Fruit fly (Drosophila melanogaster) whole organism, embryonic: ENCODE results near the gene nAChRalpha3.

Source experiments
- Abd-B ChIP-seq: fragments of 200-800 bp; sonication (Bioruptor generic); optimal IDR thresholded peaks from 2 replicates; lab custom pipeline; 2018; ENCODE audit warnings: missing biosample characterization, mild to moderate bottlenecking, missing genetic modification characterization, moderate library complexity
- Ada2b ChIP-seq: fragments of 200-800 bp; sonication (Bioruptor generic); IDR thresholded peaks from 2 replicates; pipeline ENCODE4 v1.3.6; 2022; ENCODE audit warnings: missing biosample characterization, missing genetic modification characterization
- Adf1 ChIP-seq: fragments of 200-800 bp; sonication (Bioruptor generic); IDR thresholded peaks from 2 replicates; pipeline ENCODE4 v1.3.6; 2022; ENCODE audit warnings: missing biosample characterization, missing genetic modification characterization
- B-H1 ChIP-seq: fragments of 200-800 bp; sonication (Bioruptor generic); IDR thresholded peaks from 3 replicates; pipeline ENCODE4 v1.3.6; 2022; ENCODE audit warnings: missing biosample characterization, missing genetic modification characterization
- BEAF-32 ChIP-seq: fragments of 200-800 bp; sonication (Bioruptor generic); optimal IDR thresholded peaks from 3 replicates; lab custom pipeline; 2017; ENCODE audit warnings: missing biosample characterization, missing genetic modification characterization, mild to moderate bottlenecking, moderate library complexity, missing genetic modification reagents
- CG11723 ChIP-seq: fragments of 200-800 bp; sonication (Bioruptor generic); optimal IDR thresholded peaks from 2 replicates; lab custom pipeline; 2017; ENCODE audit warnings: missing biosample characterization, mild to moderate bottlenecking, missing genetic modification characterization
- CG12236 ChIP-seq: fragments of 200-800 bp; sonication (Bioruptor generic); optimal IDR thresholded peaks from 2 replicates; lab custom pipeline; 2016; ENCODE audit warnings: missing biosample characterization, missing genetic modification characterization
- CG13287 ChIP-seq: fragments of 200-800 bp; sonication (Bioruptor generic); IDR thresholded peaks from 2 replicates; pipeline ENCODE4 v1.3.6; 2022; ENCODE audit warnings: missing biosample characterization, missing genetic modification characterization; ENCODE audit not compliant: partially characterized antibody
- CG15514 ChIP-seq: fragments of 200-800 bp; sonication (Bioruptor generic); optimal IDR thresholded peaks from 3 replicates; lab custom pipeline; 2017; ENCODE audit warnings: missing biosample characterization, missing genetic modification characterization, mild to moderate bottlenecking, moderate library complexity, missing genetic modification reagents
- CG2712 ChIP-seq: fragments of 200-800 bp; optimal IDR thresholded peaks from 3 replicates; lab custom pipeline; 2019; ENCODE audit warnings: missing biosample characterization, mild to moderate bottlenecking, missing genetic modification characterization, moderate library complexity
- CG33557 ChIP-seq: fragments of 200-800 bp; sonication (Bioruptor generic); optimal IDR thresholded peaks from 2 replicates; lab custom pipeline; 2019; ENCODE audit warnings: missing biosample characterization, mild to moderate bottlenecking, missing genetic modification characterization, moderate library complexity
- CG42726 ChIP-seq: fragments of 200-800 bp; sonication (Bioruptor generic); IDR thresholded peaks from 2 replicates; pipeline ENCODE4 v1.3.6; 2022; ENCODE audit warnings: missing biosample characterization, missing genetic modification characterization; ENCODE audit not compliant: partially characterized antibody
- CG6272 ChIP-seq: fragments of 200-800 bp; sonication (Bioruptor generic); IDR thresholded peaks from 2 replicates; pipeline ENCODE4 v1.3.6; 2022; ENCODE audit warnings: missing biosample characterization, missing genetic modification characterization
- CG6791 ChIP-seq: fragments of 200-800 bp; sonication (Bioruptor generic); IDR thresholded peaks from 3 replicates; pipeline ENCODE4 v1.3.6; 2022; ENCODE audit warnings: missing biosample characterization, missing genetic modification characterization; ENCODE audit not compliant: partially characterized antibody
- CG7745 ChIP-seq: fragments of 200-800 bp; sonication (Bioruptor generic); optimal IDR thresholded peaks from 2 replicates; lab custom pipeline; 2018; ENCODE audit warnings: missing biosample characterization, mild to moderate bottlenecking, missing genetic modification characterization, moderate library complexity
- CG7963 ChIP-seq: fragments of 200-800 bp; sonication (Bioruptor generic); IDR thresholded peaks from 3 replicates; pipeline ENCODE4 v1.3.6; 2022; ENCODE audit warnings: missing biosample characterization, missing genetic modification characterization; ENCODE audit not compliant: partially characterized antibody
- CG8281 ChIP-seq: fragments of 200-800 bp; sonication (Bioruptor generic); optimal IDR thresholded peaks from 2 replicates; lab custom pipeline; 2018; ENCODE audit warnings: missing biosample characterization, mild to moderate bottlenecking, missing genetic modification characterization, moderate library complexity
- CG8765 ChIP-seq: fragments of 200-800 bp; sonication (Bioruptor generic); IDR thresholded peaks from 2 replicates; pipeline ENCODE4 v1.3.6; 2022; ENCODE audit warnings: missing biosample characterization, missing genetic modification characterization
- Deaf1 ChIP-seq: fragments of 200-800 bp; optimal IDR thresholded peaks from 3 replicates; lab custom pipeline; 2019; ENCODE audit warnings: missing biosample characterization, mild to moderate bottlenecking, missing genetic modification characterization, moderate library complexity
- Dip3 ChIP-seq: fragments of 200-800 bp; sonication (Bioruptor generic); optimal IDR thresholded peaks from 3 replicates; lab custom pipeline; 2016; ENCODE audit warnings: missing biosample characterization, missing genetic modification characterization
- Doc3 ChIP-seq: fragments of 200-800 bp; sonication (Bioruptor generic); IDR thresholded peaks from 3 replicates; pipeline ENCODE4 v1.3.6; 2022; ENCODE audit warnings: missing biosample characterization, missing genetic modification characterization; ENCODE audit not compliant: partially characterized antibody
- Dp ChIP-seq: fragments of 200-800 bp; sonication (Bioruptor generic); optimal IDR thresholded peaks from 2 replicates; lab custom pipeline; 2018; ENCODE audit warnings: missing biosample characterization, mild to moderate bottlenecking, missing genetic modification characterization, moderate library complexity
- Ets97D ChIP-seq: fragments of 200-800 bp; sonication (Bioruptor generic); optimal IDR thresholded peaks from 3 replicates; lab custom pipeline; 2016; ENCODE audit warnings: missing biosample characterization, missing genetic modification characterization
- H2.0 ChIP-seq: fragments of 200-800 bp; sonication (Bioruptor generic); IDR thresholded peaks from 2 replicates; pipeline ENCODE4 v1.3.6; 2022; ENCODE audit warnings: missing biosample characterization, missing genetic modification characterization
- Hey ChIP-seq: fragments of 200-800 bp; sonication (Bioruptor generic); optimal IDR thresholded peaks from 3 replicates; lab custom pipeline; 2018; ENCODE audit warnings: missing biosample characterization, mild to moderate bottlenecking, missing genetic modification characterization
- MBD-R2 ChIP-seq: fragments of 200-800 bp; sonication (Bioruptor generic); IDR thresholded peaks from 2 replicates; pipeline ENCODE4 v1.3.6; 2022; ENCODE audit warnings: missing biosample characterization, missing genetic modification characterization
- MESR4 ChIP-seq: fragments of 200-800 bp; sonication (Bioruptor generic); optimal IDR thresholded peaks from 2 replicates; lab custom pipeline; 2018; ENCODE audit warnings: missing biosample characterization, mild to moderate bottlenecking, missing genetic modification characterization, moderate library complexity
- Sry-δ ChIP-seq: fragments of 200-800 bp; sonication (Bioruptor generic); optimal IDR thresholded peaks from 2 replicates; lab custom pipeline; 2016; ENCODE audit warnings: missing biosample characterization, missing genetic modification characterization
- ato ChIP-seq: fragments of 200-800 bp; sonication (Bioruptor generic); IDR thresholded peaks from 2 replicates; pipeline ENCODE4 v1.3.6; 2022; ENCODE audit warnings: missing biosample characterization, missing genetic modification characterization; ENCODE audit not compliant: partially characterized antibody
- br ChIP-seq: fragments of >200 bp; optimal IDR thresholded peaks from 2 replicates; lab custom pipeline; 2017
- dati ChIP-seq: fragments of 200-800 bp; sonication (Bioruptor generic); IDR thresholded peaks from 2 replicates; pipeline ENCODE4 v1.3.6; 2022; ENCODE audit warnings: missing biosample characterization, missing genetic modification characterization
- dysf ChIP-seq: fragments of 200-800 bp; sonication (Bioruptor generic); IDR thresholded peaks from 3 replicates; pipeline ENCODE4 v1.3.6; 2022; ENCODE audit warnings: missing biosample characterization, missing genetic modification characterization
- ems ChIP-seq: fragments of 200-800 bp; sonication (Bioruptor generic); optimal IDR thresholded peaks from 3 replicates; lab custom pipeline; 2016; ENCODE audit warnings: missing biosample characterization, missing genetic modification characterization
- gfzf ChIP-seq: fragments of 200-800 bp; sonication (Bioruptor generic); optimal IDR thresholded peaks from 2 replicates; lab custom pipeline; 2016; ENCODE audit warnings: missing biosample characterization, mild to moderate bottlenecking, missing genetic modification characterization, moderate library complexity
- grau ChIP-seq: fragments of 200-800 bp; optimal IDR thresholded peaks from 3 replicates; lab custom pipeline; 2019; ENCODE audit warnings: missing biosample characterization, mild to moderate bottlenecking, missing genetic modification characterization, moderate library complexity
- hb ChIP-seq: fragments of 200-800 bp; sonication (Bioruptor generic); IDR thresholded peaks from 3 replicates; pipeline ENCODE4 v1.3.6; 2022; ENCODE audit warnings: missing biosample characterization, missing genetic modification characterization; ENCODE audit not compliant: partially characterized antibody
- ken ChIP-seq: fragments of 200-800 bp; sonication (Bioruptor generic); IDR thresholded peaks from 3 replicates; pipeline ENCODE4 v1.3.6; 2022; ENCODE audit warnings: missing biosample characterization, missing genetic modification characterization
- klu ChIP-seq: fragments of 200-800 bp; sonication (Bioruptor generic); IDR thresholded peaks from 2 replicates; pipeline ENCODE4 v1.3.6; 2022; ENCODE audit warnings: missing biosample characterization, missing genetic modification characterization
- knrl ChIP-seq: fragments of 200-800 bp; sonication (Bioruptor generic); IDR thresholded peaks from 3 replicates; pipeline ENCODE4 v1.3.6; 2022; ENCODE audit warnings: missing biosample characterization, missing genetic modification characterization; ENCODE audit not compliant: partially characterized antibody
- mld ChIP-seq: fragments of 200-800 bp; sonication (Bioruptor generic); IDR thresholded peaks from 3 replicates; pipeline ENCODE4 v1.3.6; 2022; ENCODE audit warnings: missing biosample characterization, missing genetic modification characterization; ENCODE audit not compliant: partially characterized antibody
- oc ChIP-seq: fragments of 200-800 bp; sonication (Bioruptor generic); optimal IDR thresholded peaks from 2 replicates; lab custom pipeline; 2018; ENCODE audit warnings: missing biosample characterization, mild to moderate bottlenecking, missing genetic modification characterization, moderate library complexity
- org-1 ChIP-seq: fragments of 200-800 bp; sonication (Bioruptor generic); optimal IDR thresholded peaks from 2 replicates; lab custom pipeline; 2017; ENCODE audit warnings: missing biosample characterization, missing genetic modification characterization
- pfk ChIP-seq: fragments of 200-800 bp; sonication (Bioruptor generic); optimal IDR thresholded peaks from 2 replicates; lab custom pipeline; 2018; ENCODE audit warnings: missing biosample characterization, mild to moderate bottlenecking, missing genetic modification characterization, moderate library complexity
- pros ChIP-seq: fragments of 200-800 bp; sonication (Bioruptor generic); optimal IDR thresholded peaks from 3 replicates; lab custom pipeline; 2019; ENCODE audit warnings: missing biosample characterization, mild to moderate bottlenecking, missing genetic modification characterization, moderate library complexity
- pzg ChIP-seq: fragments of 200-800 bp; sonication (Bioruptor generic); optimal IDR thresholded peaks from 3 replicates; lab custom pipeline; 2018; ENCODE audit warnings: missing biosample characterization, mild to moderate bottlenecking, missing genetic modification characterization, moderate library complexity
- ro ChIP-seq: fragments of 200-800 bp; sonication (Bioruptor generic); IDR thresholded peaks from 2 replicates; pipeline ENCODE4 v1.3.6; 2022; ENCODE audit warnings: missing biosample characterization, missing genetic modification characterization
- sens ChIP-seq: fragments of 200-800 bp; sonication (Bioruptor generic); peaks from one replicate; lab custom pipeline; 2016; ENCODE audit warnings: missing biosample characterization, missing genetic modification characterization
- seq ChIP-seq: fragments of 200-800 bp; sonication (Bioruptor generic); IDR thresholded peaks from 2 replicates; pipeline ENCODE4 v1.3.6; 2022; ENCODE audit warnings: missing biosample characterization, missing genetic modification characterization
- shn ChIP-seq: fragments of 200-800 bp; sonication (Bioruptor generic); optimal IDR thresholded peaks from 3 replicates; lab custom pipeline; 2016; ENCODE audit warnings: missing biosample characterization, missing genetic modification characterization
- tgo ChIP-seq: fragments of 200-800 bp; sonication (Bioruptor generic); IDR thresholded peaks from 3 replicates; pipeline ENCODE4 v1.3.6; 2022; ENCODE audit warnings: missing biosample characterization, missing genetic modification characterization
- tna ChIP-seq: fragments of 200-800 bp; sonication (Bioruptor generic); IDR thresholded peaks from 2 replicates; pipeline ENCODE4 v1.3.6; 2022; ENCODE audit warnings: missing biosample characterization, missing genetic modification characterization; ENCODE audit not compliant: partially characterized antibody

The nAChRalpha3 gene

dm6 chrX:8273291-8273690 lies 93.7 kb downstream of the nAChRalpha3 start, which contains the start of gene CG1636 (continued):
- TF ChIP-seq Dip3 (GFP tag; lab: Kevin White, UChicago) (no peak), Sry-δ (GFP tag; lab: Kevin White, UChicago) (peak; percentile 66), grau (no peak), Deaf1 (tag; lab: Kevin White, UChicago) (peak; percentile 36), Adf1 (GFP tag; lab: Robert Waterston, UW) (peak; percentile 15; the same call in 1 of the 2 replicates), tgo (GFP tag; lab: Robert Waterston, UW) (no peak), CG6791 (GFP tag; lab: Robert Waterston, UW) (peak; percentile 87), CG7745 (tag; lab: Kevin White, UChicago) (no peak), ro (no peak), mld (GFP tag; lab: Robert Waterston, UW) (peak; percentile 70; the same call in 2 of the 3 replicates), Abd-B (GFP tag; lab: Kevin White, UChicago) (no peak), CG15514 (peak; percentile 52), BEAF-32 (GFP tag; lab: Kevin White, UChicago) (peak; percentile 82), br (no peak), pfk (peak; percentile 6), klu (GFP tag; lab: Robert Waterston, UW) (no peak), knrl (GFP tag; lab: Robert Waterston, UW) (peak; percentile 79), CG8281 (no peak), Ets97D (GFP tag; lab: Kevin White, UChicago) (no peak), H2.0 (no peak), shn (GFP tag; lab: Kevin White, UChicago) (no peak), Doc3 (GFP tag; lab: Robert Waterston, UW) (peak; percentile 86), sens (GFP tag; lab: Kevin White, UChicago) (no peak), MESR4 (GFP tag; lab: Kevin White, UChicago) (peak; percentile 56), CG13287 (GFP tag; lab: Robert Waterston, UW) (peak; percentile 92), CG12236 (GFP tag; lab: Kevin White, UChicago) (no peak), pros (no peak), Hey (tag; lab: Kevin White, UChicago) (no peak), CG11723 (no peak), CG8765 (no peak), ems (GFP tag; lab: Kevin White, UChicago) (no peak), CG33557 (no peak), dati (GFP tag; lab: Robert Waterston, UW) (no peak), CG42726 (GFP tag; lab: Robert Waterston, UW) (peak; percentile 88; the same call in 1 of the 2 replicates), CG6272 (GFP tag; lab: Robert Waterston, UW) (no peak), CG2712 (no peak), gfzf (GFP tag; lab: Kevin White, UChicago) (no peak), oc (tag; lab: Kevin White, UChicago) (no peak), ato (GFP tag; lab: Robert Waterston, UW) (peak; percentile 85), Dp (peak; percentile 77), tna (GFP tag; lab: Robert Waterston, UW) (peak; percentile 80), B-H1 (no peak), ken (GFP tag; lab: Robert Waterston, UW) (no peak), seq (no peak), hb (GFP tag; lab: Robert Waterston, UW) (peak; percentile 73), pzg (GFP tag; lab: Kevin White, UChicago) (peak; percentile 55), dysf (no peak), MBD-R2 (peak; percentile 41), org-1 (GFP tag; lab: Kevin White, UChicago) (no peak), CG7963 (GFP tag; lab: Robert Waterston, UW) (peak; percentile 81), Ada2b (GFP tag; lab: Robert Waterston, UW) (no peak)
